Worm (Caenorhabditis elegans): ENCODE measurements around the gene F55C10.4.

- TF ChIP-seq nhr-28 (tag; optimal IDR thresholded peaks at IDR 0.05), result no peak
- no peak for TF ChIP-seq ceh-82 (tag; optimal IDR thresholded peaks at IDR 0.05)
- TF ChIP-seq blmp-1 (tag; optimal IDR thresholded peaks at IDR 0.05), result no peak
- TF ChIP-seq ztf-4 (tag; optimal IDR thresholded peaks at IDR 0.05), result no peak
- no peak for TF ChIP-seq fkh-10 (GFP tag; optimal IDR thresholded peaks at IDR 0.05)
- no peak for TF ChIP-seq ztf-11 (tag; optimal IDR thresholded peaks at IDR 0.05)
- TF ChIP-seq elt-2 (tag; optimal IDR thresholded peaks at IDR 0.05), result no peak
- TF ChIP-seq nhr-84 (tag; optimal IDR thresholded peaks at IDR 0.05), result no peak
- no peak for TF ChIP-seq sptf-1 (tag; optimal IDR thresholded peaks at IDR 0.05)
Measured at ce11 chrV:11341913-11342312, 44.6 kb upstream of the F55C10.4 start, which contains the start of gene T02E9.5.
